Fruit fly (Drosophila melanogaster): ENCODE data around the gene ema.

DNA sequence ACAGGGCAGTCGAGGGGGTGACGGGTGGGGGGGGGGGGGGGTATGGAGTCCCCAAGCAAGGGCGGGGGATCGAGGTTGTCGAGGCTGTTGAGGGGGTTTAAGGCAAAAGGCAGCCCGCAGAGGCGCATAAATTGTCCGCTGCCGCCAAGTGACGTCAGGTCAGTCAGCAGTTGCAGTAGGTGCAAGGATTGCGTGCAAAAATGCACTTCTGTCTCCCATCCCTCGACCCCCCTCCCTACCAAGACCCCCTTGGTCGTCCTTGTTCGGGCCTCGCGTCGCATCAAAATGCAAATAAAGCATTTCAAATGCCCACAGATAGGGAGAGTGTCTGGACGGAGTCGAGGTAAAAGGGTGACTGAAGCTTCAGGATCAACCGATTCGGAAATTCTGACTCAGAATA, 25.0 kb downstream of the ema start:
- TF ChIP-seq psq (optimal IDR thresholded peaks at IDR 0.05) (no peak), insv (optimal IDR thresholded peaks at IDR 0.05) (no peak), Sin3A (optimal IDR thresholded peaks at IDR 0.05) (no peak), h (optimal IDR thresholded peaks at IDR 0.05) (no peak)
